Fruit fly (Drosophila melanogaster) whole organism, embryonic: ENCODE measurements around the gene nerfin-2.

Source experiments
- Abd-B ChIP-seq: fragments of 200-800 bp; sonication (Bioruptor generic); optimal IDR thresholded peaks from 2 replicates; lab custom pipeline; 2018; ENCODE audit warnings: missing biosample characterization, mild to moderate bottlenecking, missing genetic modification characterization, moderate library complexity
- CG10654 ChIP-seq: fragments of 200-800 bp; sonication (Bioruptor generic); optimal IDR thresholded peaks from 2 replicates; lab custom pipeline; 2016; ENCODE audit warnings: missing biosample characterization, missing genetic modification characterization
- CG13296 ChIP-seq: fragments of 200-800 bp; sonication (Bioruptor generic); optimal IDR thresholded peaks from 3 replicates; lab custom pipeline; 2018; ENCODE audit warnings: missing biosample characterization, mild to moderate bottlenecking, missing genetic modification characterization
- CG31224 ChIP-seq: fragments of 200-800 bp; sonication (Bioruptor generic); IDR thresholded peaks from 2 replicates; pipeline ENCODE4 v1.3.6; 2022; ENCODE audit warnings: missing biosample characterization, missing genetic modification characterization
- CG3838 ChIP-seq: fragments of 200-800 bp; sonication (Bioruptor generic); optimal IDR thresholded peaks from 3 replicates; lab custom pipeline; 2016; ENCODE audit warnings: missing biosample characterization, missing genetic modification characterization
- Chrac-16 ChIP-seq: fragments of 200-800 bp; sonication (Bioruptor generic); optimal IDR thresholded peaks from 3 replicates; lab custom pipeline; 2016; ENCODE audit warnings: missing biosample characterization, missing genetic modification characterization
- CoRest ChIP-seq: fragments of 200-800 bp; sonication (Bioruptor generic); optimal IDR thresholded peaks from 3 replicates; lab custom pipeline; 2018; ENCODE audit warnings: missing biosample characterization, mild to moderate bottlenecking, missing genetic modification characterization, moderate library complexity
- croc ChIP-seq: fragments of 200-800 bp; sonication (Bioruptor generic); conservative IDR thresholded peaks from 3 replicates; pipeline ENCODE4 v1.3.6; 2022; ENCODE audit warnings: missing biosample characterization, missing genetic modification characterization
- ftz-f1 ChIP-seq: fragments of 200-800 bp; sonication (Bioruptor generic); optimal IDR thresholded peaks from 2 replicates; lab custom pipeline; 2016; ENCODE audit warnings: missing biosample characterization, missing genetic modification characterization
- lmd ChIP-seq: fragments of 200-800 bp; sonication (Bioruptor generic); IDR thresholded peaks from 2 replicates; pipeline ENCODE4 v1.3.6; 2022; ENCODE audit warnings: missing biosample characterization, missing genetic modification characterization
- zfh1 ChIP-seq: fragments of 200-800 bp; sonication (Bioruptor generic); IDR thresholded peaks from 3 replicates; pipeline ENCODE4 v1.3.6; 2022; ENCODE audit warnings: missing biosample characterization, missing genetic modification characterization

- TF ChIP-seq CoRest (no peak), CG13296 (GFP tag; lab: Kevin White, UChicago) (no peak), Chrac-16 (no peak), Abd-B (GFP tag; lab: Kevin White, UChicago) (no peak), croc (GFP tag; lab: Robert Waterston, UW) (no peak), CG3838 (GFP tag; lab: Kevin White, UChicago) (no peak), CG31224 (GFP tag; lab: Robert Waterston, UW) (no peak), lmd (no peak), CG10654 (GFP tag; lab: Kevin White, UChicago) (no peak), zfh1 (GFP tag; lab: Robert Waterston, UW) (no peak), ftz-f1 (GFP tag; lab: Kevin White, UChicago) (no peak)
These were observed 22.3 kb upstream of the nerfin-2 start, which contains the start of gene CG12811 for dm6 chr3R:10048775-10048841.
